Worm (Caenorhabditis elegans): ENCODE measurements around the gene F37C12.10.

F37C12.10 gene

DNA sequence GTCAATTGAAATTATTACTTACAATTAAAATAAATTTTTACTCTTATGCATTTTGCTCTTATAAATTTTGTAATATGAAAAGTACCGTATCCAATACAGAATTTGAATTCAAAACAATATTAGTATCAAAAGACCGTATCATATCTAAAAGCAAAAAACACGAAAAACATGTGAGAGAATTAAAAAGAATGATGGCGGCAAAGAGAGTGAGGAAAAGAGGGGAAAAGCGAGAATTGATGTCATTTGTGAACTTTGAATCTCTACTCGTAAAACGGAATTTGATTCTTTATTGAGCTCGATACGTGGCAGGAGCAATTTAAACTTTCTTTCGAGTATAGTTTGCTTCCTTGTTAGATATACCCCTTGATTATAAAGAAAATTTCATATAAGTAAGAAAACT is 33.7 kb downstream of the F37C12.10 start:
- TF ChIP-seq W03F9.2 (tag; optimal IDR thresholded peaks at IDR 0.05) = no peak
- no peak for TF ChIP-seq dao-5 (tag; optimal IDR thresholded peaks at IDR 0.05)
- no peak for TF ChIP-seq him-1 (tag; optimal IDR thresholded peaks at IDR 0.05)

DNA sequence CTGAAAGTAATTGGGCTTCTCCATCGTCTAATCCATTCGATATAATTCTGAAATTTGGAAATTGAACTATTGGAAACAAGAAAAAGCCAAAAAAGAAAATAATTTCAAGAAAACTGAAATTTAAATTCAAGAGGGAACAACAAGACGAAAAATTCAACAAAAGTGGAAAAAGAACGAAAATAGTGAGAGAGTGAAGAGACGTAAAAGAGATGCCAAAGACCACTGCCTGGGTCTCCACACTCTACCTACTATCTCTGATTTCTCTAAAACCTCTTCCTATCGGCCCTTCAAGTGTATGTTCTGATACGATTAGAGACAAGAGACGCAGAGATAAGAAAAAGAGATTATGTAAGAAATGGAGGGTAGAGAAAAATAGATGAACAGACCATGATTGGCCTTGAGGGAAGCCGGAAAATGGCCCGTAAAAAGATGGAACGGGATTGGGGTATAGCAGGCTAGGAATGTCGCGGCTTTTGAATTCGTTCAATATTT is 34.4 kb downstream of the F37C12.10 start, which contains the start of gene ogt-1:
Gene ogt-1, minus strand, starts transcription at position 51 of the 492 bp plus-strand sequence.
- TF ChIP-seq W03F9.2 (tag; optimal IDR thresholded peaks at IDR 0.05) (peak; percentile 74), him-1 (tag; optimal IDR thresholded peaks at IDR 0.05) (peak; percentile 26), dao-5 (tag; optimal IDR thresholded peaks at IDR 0.05) (no peak)

DNA sequence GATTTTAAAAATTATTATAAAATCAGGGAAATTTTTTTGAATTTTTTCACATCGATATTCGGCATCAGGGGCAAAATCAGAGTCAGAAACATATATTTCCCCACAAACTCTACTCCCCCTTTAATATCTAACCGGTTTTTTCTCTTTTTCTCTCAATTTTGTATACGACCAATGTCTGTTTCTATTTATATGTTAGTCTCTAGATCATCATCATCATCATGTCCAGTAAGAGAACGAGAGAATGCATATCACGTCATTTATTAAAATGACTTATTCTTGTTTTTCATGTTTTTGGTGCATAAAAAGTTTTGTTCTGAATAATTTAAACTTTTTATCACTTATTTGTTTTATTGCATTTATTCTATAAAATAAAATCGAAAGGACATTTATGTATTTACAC is 35.6 kb downstream of the F37C12.10 start:
- TF ChIP-seq W03F9.2 (tag; optimal IDR thresholded peaks at IDR 0.05) = no peak
- no peak for TF ChIP-seq him-1 (tag; optimal IDR thresholded peaks at IDR 0.05)
- TF ChIP-seq dao-5 (tag; optimal IDR thresholded peaks at IDR 0.05) = no peak

DNA sequence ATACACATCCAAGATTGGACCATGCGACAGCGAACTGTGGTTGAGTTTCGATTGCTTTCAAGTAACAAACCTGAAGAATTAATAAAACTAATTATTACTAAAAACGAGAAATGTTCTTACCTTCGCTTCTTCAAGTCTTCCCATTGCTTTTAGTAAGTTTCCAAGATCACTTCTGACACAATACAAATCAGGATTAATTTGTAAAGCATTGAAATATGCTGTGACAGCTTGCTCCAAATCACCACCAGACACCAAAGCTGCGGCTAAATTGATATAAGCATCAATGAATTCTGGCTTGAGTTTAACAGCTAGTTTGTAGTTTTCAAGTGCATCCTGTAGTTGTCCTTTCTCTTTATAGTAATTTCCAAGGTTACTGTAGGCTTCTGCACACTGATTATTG is 38.0 kb downstream of the F37C12.10 start:
- no peak for TF ChIP-seq W03F9.2 (tag; optimal IDR thresholded peaks at IDR 0.05)
- TF ChIP-seq dao-5 (tag; optimal IDR thresholded peaks at IDR 0.05) = no peak
- no peak for TF ChIP-seq him-1 (tag; optimal IDR thresholded peaks at IDR 0.05)

DNA sequence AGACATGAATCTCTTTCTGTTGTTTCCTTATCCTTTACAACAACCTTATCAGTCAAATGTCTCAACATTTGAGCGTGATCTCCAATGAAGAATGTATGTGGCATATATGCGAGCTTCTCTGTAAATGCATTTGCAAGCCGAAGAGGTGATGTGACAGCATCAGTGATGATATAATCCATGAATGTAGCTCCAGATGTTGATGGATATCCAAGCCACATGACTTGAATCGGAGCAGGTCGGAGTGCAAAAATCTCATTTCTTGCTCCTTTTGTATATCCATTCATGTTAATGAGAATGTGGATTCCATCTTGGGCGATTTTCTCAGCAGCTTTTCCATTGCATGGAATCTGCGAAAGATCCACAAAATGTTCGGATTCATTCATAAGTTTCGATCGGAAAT is 40.0 kb downstream of the F37C12.10 start:
- TF ChIP-seq W03F9.2 (tag; optimal IDR thresholded peaks at IDR 0.05) = no peak
- no peak for TF ChIP-seq him-1 (tag; optimal IDR thresholded peaks at IDR 0.05)
- no peak for TF ChIP-seq dao-5 (tag; optimal IDR thresholded peaks at IDR 0.05)

DNA sequence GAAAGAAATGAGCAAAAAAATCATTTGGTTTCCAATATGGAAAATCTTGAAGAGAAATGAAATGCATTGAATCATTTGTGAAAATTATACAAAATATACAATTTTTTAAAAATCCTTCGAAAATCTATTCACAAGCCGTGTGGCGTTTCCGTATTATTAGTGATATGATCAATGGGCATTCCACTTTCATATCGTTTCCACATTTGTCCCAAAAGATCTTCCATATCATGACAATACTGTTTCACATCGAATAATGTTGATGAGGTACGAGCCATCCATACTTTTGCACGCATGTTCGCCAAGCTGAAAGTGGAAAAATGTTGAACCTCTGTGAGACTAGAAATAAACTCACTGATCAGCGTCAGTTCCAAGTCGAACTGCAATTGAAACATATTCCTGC is 41.8 kb downstream of the F37C12.10 start:
- TF ChIP-seq dao-5 (tag; optimal IDR thresholded peaks at IDR 0.05) (no peak), W03F9.2 (tag; optimal IDR thresholded peaks at IDR 0.05) (no peak), him-1 (tag; optimal IDR thresholded peaks at IDR 0.05) (no peak)

DNA sequence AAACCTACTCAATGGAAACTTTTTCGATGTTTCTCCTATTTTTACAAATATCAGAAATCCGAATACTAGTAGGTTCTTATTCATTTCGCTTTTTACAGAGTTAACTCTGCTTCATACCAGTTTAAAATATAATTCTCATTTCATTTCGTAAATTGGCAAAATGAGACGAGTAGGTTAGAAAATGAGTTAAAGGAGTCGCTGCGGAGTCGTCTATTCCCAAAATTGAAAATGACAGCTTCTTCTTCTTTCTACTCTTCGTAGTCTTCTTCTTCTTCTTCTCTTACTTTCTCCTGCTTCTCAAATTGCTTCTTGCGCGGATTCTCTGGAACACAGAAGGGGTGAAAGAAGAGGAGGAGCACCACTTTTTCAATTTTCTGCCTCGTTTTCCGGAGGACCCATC is 43.4 kb downstream of the F37C12.10 start, which contains the start of gene glr-2:
Gene glr-2, minus strand, starts transcription at position 211 of the 400 bp plus-strand sequence.
- TF ChIP-seq dao-5 (tag; optimal IDR thresholded peaks at IDR 0.05) = no peak
- TF ChIP-seq him-1 (tag; optimal IDR thresholded peaks at IDR 0.05) = no peak
- TF ChIP-seq W03F9.2 (tag; optimal IDR thresholded peaks at IDR 0.05) = no peak

DNA sequence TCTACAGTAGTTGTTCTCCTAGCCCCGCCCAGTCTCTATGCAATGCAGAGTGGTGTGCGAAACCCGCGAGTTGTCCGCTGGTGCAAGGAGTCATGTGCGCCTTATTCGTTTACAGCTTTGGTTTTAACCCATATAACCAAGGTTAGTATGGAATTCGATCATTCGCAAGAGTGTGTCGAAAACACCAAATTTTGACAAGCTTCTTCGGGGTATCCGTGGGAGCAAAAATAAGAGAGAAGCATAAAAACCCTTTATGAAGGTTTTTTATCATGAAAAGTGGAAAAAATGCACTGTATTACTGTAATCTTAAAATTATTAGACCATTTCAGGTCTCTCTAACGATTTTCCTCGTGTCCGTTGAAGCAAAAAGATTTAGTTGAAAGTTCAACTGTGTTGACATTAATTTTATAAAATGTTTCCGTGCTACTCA is 46.0 kb downstream of the F37C12.10 start:
- TF ChIP-seq W03F9.2 (tag; optimal IDR thresholded peaks at IDR 0.05) (no peak), dao-5 (tag; optimal IDR thresholded peaks at IDR 0.05) (no peak), him-1 (tag; optimal IDR thresholded peaks at IDR 0.05) (no peak)

DNA sequence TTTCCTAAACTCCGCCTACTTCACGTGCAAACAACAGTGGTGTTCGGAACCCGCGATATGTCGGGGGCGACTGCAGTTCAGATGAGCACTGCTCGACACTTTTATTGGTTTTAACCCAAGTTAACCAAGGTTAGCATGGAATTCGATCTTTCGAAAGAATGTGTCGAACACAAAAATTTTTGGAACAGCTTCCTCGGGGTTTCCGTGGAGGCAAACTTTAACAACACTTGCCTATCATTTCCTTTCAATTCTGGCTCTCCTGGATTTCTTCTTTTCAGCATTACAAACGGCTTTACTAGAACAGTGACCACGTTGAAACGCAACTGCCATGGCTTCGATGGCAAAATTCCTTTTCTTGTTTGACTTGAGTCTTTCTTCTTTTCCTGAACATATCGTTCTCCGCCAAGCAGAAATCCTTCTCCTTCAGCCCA is 46.9 kb downstream of the F37C12.10 start:
- TF ChIP-seq W03F9.2 (tag; optimal IDR thresholded peaks at IDR 0.05) = peak; percentile 66
- TF ChIP-seq dao-5 (tag; optimal IDR thresholded peaks at IDR 0.05) = no peak

DNA sequence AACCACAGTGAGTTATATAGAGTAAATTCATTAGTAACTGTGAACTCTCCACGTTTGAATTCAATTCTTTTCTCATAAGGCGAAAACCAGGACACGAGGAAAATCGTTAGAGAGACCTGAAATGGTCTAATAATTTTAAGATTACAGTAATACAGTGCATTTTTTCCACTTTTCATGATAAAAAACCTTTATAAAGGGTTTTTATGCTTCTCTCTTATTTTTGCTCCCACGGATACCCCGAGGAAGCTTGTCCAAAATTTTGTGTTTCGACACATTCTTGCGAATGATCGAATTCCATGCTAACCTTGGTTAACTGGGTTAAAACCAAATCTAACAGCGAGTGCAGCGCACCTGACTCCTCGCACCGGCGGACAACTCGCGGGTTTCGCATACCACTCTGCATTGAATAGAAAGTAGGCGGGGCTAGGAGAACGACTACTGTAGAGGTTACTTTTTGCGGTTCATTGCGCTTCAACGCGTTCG is 47.9 kb downstream of the F37C12.10 start:
- TF ChIP-seq W03F9.2 (tag; optimal IDR thresholded peaks at IDR 0.05) (no peak), dao-5 (tag; optimal IDR thresholded peaks at IDR 0.05) (no peak), him-1 (tag; optimal IDR thresholded peaks at IDR 0.05) (no peak)

DNA sequence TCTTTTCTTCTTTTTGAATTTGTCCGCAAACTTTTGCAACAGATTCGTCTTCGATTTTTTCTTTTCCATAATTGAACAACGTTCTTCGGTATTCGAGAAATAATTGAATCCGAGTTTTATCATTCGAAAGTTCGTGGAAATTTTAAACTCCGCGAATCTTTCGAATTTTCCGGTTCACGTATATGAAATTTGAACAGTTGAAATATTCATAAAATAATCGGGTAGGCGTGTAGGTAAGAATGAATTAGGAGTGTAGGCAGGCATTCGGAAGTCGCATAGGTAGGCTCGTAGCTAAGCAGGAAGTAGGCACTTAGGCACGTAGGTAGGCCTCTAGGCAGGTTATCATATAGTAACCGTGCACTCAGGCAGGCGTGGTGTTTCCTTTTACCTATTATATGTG is 50.0 kb downstream of the F37C12.10 start, which contains the start of gene B0280.11:
Gene B0280.11, minus strand, starts transcription at position 101 of the 400 bp plus-strand sequence.
- TF ChIP-seq him-1 (tag; optimal IDR thresholded peaks at IDR 0.05) (no peak), dao-5 (tag; optimal IDR thresholded peaks at IDR 0.05) (no peak), W03F9.2 (tag; optimal IDR thresholded peaks at IDR 0.05) (no peak)

Measured in whole organism, L4/young adult.